Worm (Caenorhabditis elegans): ENCODE data around the gene egl-4.

The egl-4 gene

ce11 chrIV:1847912-1848311, at the start of gene egl-4:
TSS of gene egl-4 (plus strand) at chrIV:1848071.
- no peak for TF ChIP-seq dao-5 (tag; optimal IDR thresholded peaks at IDR 0.05)
- TF ChIP-seq him-1 (tag; optimal IDR thresholded peaks at IDR 0.05) = no peak
- no peak for TF ChIP-seq W03F9.2 (tag; optimal IDR thresholded peaks at IDR 0.05)

ce11 chrIV:1803882-1804281, 44.0 kb upstream of the egl-4 start, which contains the start of gene Y38C1BA.1:
TSS of gene Y38C1BA.1 (minus strand) at chrIV:1803982.
- TF ChIP-seq dao-5 (tag; optimal IDR thresholded peaks at IDR 0.05) (no peak), W03F9.2 (tag; optimal IDR thresholded peaks at IDR 0.05) (no peak), him-1 (tag; optimal IDR thresholded peaks at IDR 0.05) (no peak)

ce11 chrIV:1804613-1805012, 43.3 kb upstream of the egl-4 start:
- no peak for TF ChIP-seq dao-5 (tag; optimal IDR thresholded peaks at IDR 0.05)
- TF ChIP-seq him-1 (tag; optimal IDR thresholded peaks at IDR 0.05) = peak; percentile 28

- TF ChIP-seq dao-5 (tag; optimal IDR thresholded peaks at IDR 0.05) = no peak
- TF ChIP-seq him-1 (tag; optimal IDR thresholded peaks at IDR 0.05) = no peak
- no peak for TF ChIP-seq W03F9.2 (tag; optimal IDR thresholded peaks at IDR 0.05)
These were observed 34.0 kb upstream of the egl-4 start for ce11 chrIV:1813869-1814268.

ce11 chrIV:1814764-1815518, 32.9 kb upstream of the egl-4 start, which contains the start of gene snn-1:
TSS of gene snn-1 (minus strand) at chrIV:1815118.
- TF ChIP-seq W03F9.2 (tag; optimal IDR thresholded peaks at IDR 0.05) (no peak), him-1 (tag; optimal IDR thresholded peaks at IDR 0.05) (no peak), dao-5 (tag; optimal IDR thresholded peaks at IDR 0.05) (no peak)

ce11 chrIV:1816238-1816637, 31.6 kb upstream of the egl-4 start:
- TF ChIP-seq him-1 (tag; optimal IDR thresholded peaks at IDR 0.05) = no peak
- no peak for TF ChIP-seq W03F9.2 (tag; optimal IDR thresholded peaks at IDR 0.05)

- no peak for TF ChIP-seq dao-5 (tag; optimal IDR thresholded peaks at IDR 0.05)
- no peak for TF ChIP-seq him-1 (tag; optimal IDR thresholded peaks at IDR 0.05)
- TF ChIP-seq W03F9.2 (tag; optimal IDR thresholded peaks at IDR 0.05) = no peak
These were observed 29.3 kb upstream of the egl-4 start for ce11 chrIV:1818467-1819076.

ce11 chrIV:1820153-1820552, 27.7 kb upstream of the egl-4 start, which contains the start of gene col-109:
TSS of gene col-109 (minus strand) at chrIV:1820253.
- TF ChIP-seq dao-5 (tag; optimal IDR thresholded peaks at IDR 0.05) (no peak), him-1 (tag; optimal IDR thresholded peaks at IDR 0.05) (no peak), W03F9.2 (tag; optimal IDR thresholded peaks at IDR 0.05) (no peak)

- no peak for TF ChIP-seq dao-5 (tag; optimal IDR thresholded peaks at IDR 0.05)
- TF ChIP-seq him-1 (tag; optimal IDR thresholded peaks at IDR 0.05) = no peak
- no peak for TF ChIP-seq W03F9.2 (tag; optimal IDR thresholded peaks at IDR 0.05)
These were observed 26.3 kb upstream of the egl-4 start, which contains the start of gene Y38C1BA.4 for ce11 chrIV:1821550-1821949. TSS of gene Y38C1BA.4 (plus strand) at chrIV:1821850.

ce11 chrIV:1824065-1824531, 23.8 kb upstream of the egl-4 start, which contains the start of gene cmk-1:
TSS of gene cmk-1 (plus strand) at chrIV:1824481.
- TF ChIP-seq dao-5 (tag; optimal IDR thresholded peaks at IDR 0.05) (no peak), him-1 (tag; optimal IDR thresholded peaks at IDR 0.05) (peak; percentile 82)

- TF ChIP-seq him-1 (tag; optimal IDR thresholded peaks at IDR 0.05) (no peak), W03F9.2 (tag; optimal IDR thresholded peaks at IDR 0.05) (no peak), dao-5 (tag; optimal IDR thresholded peaks at IDR 0.05) (no peak)
These were observed 22.1 kb upstream of the egl-4 start for ce11 chrIV:1825789-1826188.

ce11 chrIV:1826737-1827136, 21.1 kb upstream of the egl-4 start:
- TF ChIP-seq dao-5 (tag; optimal IDR thresholded peaks at IDR 0.05) (no peak), him-1 (tag; optimal IDR thresholded peaks at IDR 0.05) (no peak), W03F9.2 (tag; optimal IDR thresholded peaks at IDR 0.05) (no peak)

ce11 chrIV:1827362-1827761, 20.5 kb upstream of the egl-4 start:
- TF ChIP-seq him-1 (tag; optimal IDR thresholded peaks at IDR 0.05) (no peak), dao-5 (tag; optimal IDR thresholded peaks at IDR 0.05) (no peak), W03F9.2 (tag; optimal IDR thresholded peaks at IDR 0.05) (no peak)

ce11 chrIV:1833115-1833514, 14.8 kb upstream of the egl-4 start:
- no peak for TF ChIP-seq W03F9.2 (tag; optimal IDR thresholded peaks at IDR 0.05)
- TF ChIP-seq dao-5 (tag; optimal IDR thresholded peaks at IDR 0.05) = no peak
- TF ChIP-seq him-1 (tag; optimal IDR thresholded peaks at IDR 0.05) = no peak

Measured in whole organism, L4/young adult.